Worm (Caenorhabditis elegans): Measurements from ENCODE around the gene col-102.

Gene col-102

ce11 chrIV:563417-563816, 40.8 kb upstream of the col-102 start:
- TF ChIP-seq lsl-1 (GFP tag; optimal IDR thresholded peaks at IDR 0.05) (no peak), cebp-2 (GFP tag; IDR thresholded peaks at IDR 0.05) (no peak), ekl-4 (GFP tag; IDR thresholded peaks at IDR 0.05) (no peak), ztf-6 (GFP tag; IDR thresholded peaks at IDR 0.05) (no peak), nhr-90 (tag; optimal IDR thresholded peaks at IDR 0.05) (no peak), him-1 (tag; optimal IDR thresholded peaks at IDR 0.05) (no peak), snpc-1.1 (tag; optimal IDR thresholded peaks at IDR 0.05; ENCODE audit: insufficient read depth) (no peak), ceh-79 (tag; optimal IDR thresholded peaks at IDR 0.05) (no peak), lag-1 (GFP tag; IDR thresholded peaks at IDR 0.05) (no peak), Y53F4B.3 (GFP tag; IDR thresholded peaks at IDR 0.05) (no peak), ceh-91 (GFP tag; IDR thresholded peaks at IDR 0.05) (no peak), unc-130 (GFP tag; optimal IDR thresholded peaks at IDR 0.05) (no peak), cebp-1 (GFP tag; IDR thresholded peaks at IDR 0.05) (no peak), cebp-1 (tag; optimal IDR thresholded peaks at IDR 0.05) (no peak)

ce11 chrIV:564000-564399, 40.2 kb upstream of the col-102 start:
- no peak for TF ChIP-seq efl-1 (GFP tag; optimal IDR thresholded peaks at IDR 0.05)
- TF ChIP-seq K12H6.12 (tag; optimal IDR thresholded peaks at IDR 0.05) = no peak

ce11 chrIV:570799-571300, 33.4 kb upstream of the col-102 start, which contains the start of gene F56A11.5:
TSS of gene F56A11.5 (minus strand) at chrIV:570849.
- TF ChIP-seq K12H6.12 (tag; optimal IDR thresholded peaks at IDR 0.05) (no peak), hrde-1 (tag; optimal IDR thresholded peaks at IDR 0.05; ENCODE audit: borderline replicate concordance) (no peak), ztf-3 (GFP tag; optimal IDR thresholded peaks at IDR 0.05) (no peak), madf-6 (GFP tag; IDR thresholded peaks at IDR 0.05) (peak; percentile 78), ztf-28 (GFP tag; IDR thresholded peaks at IDR 0.05) (no peak), snpc-1.3 (tag; optimal IDR thresholded peaks at IDR 0.05; ENCODE audit: insufficient read depth) (no peak), nhr-90 (tag; optimal IDR thresholded peaks at IDR 0.05) (no peak), efl-1 (GFP tag; optimal IDR thresholded peaks at IDR 0.05) (peak; percentile 65), rec-8 (tag; optimal IDR thresholded peaks at IDR 0.05) (no peak), rpc-1 (optimal IDR thresholded peaks at IDR 0.05) (no peak), rpc-1 (tag; optimal IDR thresholded peaks at IDR 0.05) (no peak), unc-62 (GFP tag; optimal IDR thresholded peaks at IDR 0.05) (no peak), dox-1 (GFP tag; IDR thresholded peaks at IDR 0.05) (no peak), hmg-1.2 (GFP tag; IDR thresholded peaks at IDR 0.05) (no peak), ceh-91 (GFP tag; IDR thresholded peaks at IDR 0.05) (no peak), nhr-179 (tag; optimal IDR thresholded peaks at IDR 0.05) (no peak), K11D2.4 (GFP tag; IDR thresholded peaks at IDR 0.05) (no peak), hlh-12 (tag; optimal IDR thresholded peaks at IDR 0.05) (no peak), madf-8 (GFP tag; conservative IDR thresholded peaks at IDR 0.05) (peak; percentile 59)

ce11 chrIV:572487-572886, 31.8 kb upstream of the col-102 start, which contains the start of gene gex-2:
TSS of gene gex-2 (plus strand) at chrIV:572769.
- TF ChIP-seq ztf-25 (GFP tag; IDR thresholded peaks at IDR 0.05) = no peak
- TF ChIP-seq mcd-1 (GFP tag; IDR thresholded peaks at IDR 0.05) = 0 out of 2 replicates have a peak, but pooled peaks have one; percentile 19
- peak; percentile 10 for TF ChIP-seq nhr-80 (tag; optimal IDR thresholded peaks at IDR 0.05)
